Fruit fly (Drosophila melanogaster) whole organism, wandering third instar larva: Measurements from ENCODE around the gene CAHbeta.
A peak's percentile ranks its signal among the peaks of the same experiment; 100 is the strongest.

Experiments
- Dfd ChIP-seq: fragments of >200 bp; optimal IDR thresholded peaks from 2 replicates; lab custom pipeline; 2017; ENCODE audit warnings: missing biosample characterization, missing genetic modification characterization
- Jra ChIP-seq: sonication (Bioruptor generic); optimal IDR thresholded peaks from 2 replicates; lab custom pipeline; 2016; ENCODE audit warnings: missing biosample characterization, missing genetic modification characterization
- Vsx2 ChIP-seq: fragments of 200-300, 225-300 bp; sonication (Bioruptor generic); optimal IDR thresholded peaks from 2 replicates; lab custom pipeline; 2018; ENCODE audit warnings: missing biosample characterization, missing genetic modification characterization; ENCODE audit not compliant: partially characterized antibody
- dl ChIP-seq, 2 experiments: fragments of 175-275, 200-275 bp in 1 of 2; fragments of 200-275 bp in 1 of 2; sonication (Bioruptor generic); optimal IDR thresholded peaks; lab custom pipeline; 2018; ENCODE audit warnings: mild to moderate bottlenecking in 2 of 2, missing biosample characterization in 2 of 2, missing genetic modification characterization in 2 of 2, moderate library complexity in 2 of 2; ENCODE audit not compliant: partially characterized antibody in 2 of 2, insufficient read depth in 1 of 2
- foxo ChIP-seq, 2 experiments: fragments of 200-800 bp; sonication (Bioruptor generic); optimal IDR thresholded peaks; 2 replicates in 1 of 2; 3 replicates in 1 of 2; lab custom pipeline; 2016 to 2017; ENCODE audit warnings: missing biosample characterization in 2 of 2, missing genetic modification characterization in 2 of 2
- fru ChIP-seq: fragments of 200-800 bp; sonication (Bioruptor generic); optimal IDR thresholded peaks from 3 replicates; lab custom pipeline; 2016; ENCODE audit warnings: missing biosample characterization, mild to moderate bottlenecking, missing genetic modification characterization
- h ChIP-seq: fragments of 200-800 bp; sonication (Bioruptor generic); optimal IDR thresholded peaks from 3 replicates; lab custom pipeline; 2016; ENCODE audit warnings: missing biosample characterization, mild to moderate bottlenecking, missing genetic modification characterization
- lola ChIP-seq: fragments of >200 bp; optimal IDR thresholded peaks from 2 replicates; lab custom pipeline; 2017; ENCODE audit warnings: missing biosample characterization, missing genetic modification characterization
- pan ChIP-seq: fragments of >200 bp; optimal IDR thresholded peaks from 2 replicates; lab custom pipeline; 2017

dm6 chr3R:8932741-8933140 is 47.9 kb upstream of the CAHbeta start:
- no peak for TF ChIP-seq foxo (GFP tag; optimal IDR thresholded peaks at IDR 0.05; lab: Kevin White, UChicago)
- TF ChIP-seq Dfd (GFP tag; lab: Kevin White, UChicago): no peak
- peak; percentile 15 for TF ChIP-seq h (GFP tag; lab: Kevin White, UChicago)
- no peak for TF ChIP-seq lola (GFP tag; lab: Kevin White, UChicago)
- no peak for TF ChIP-seq Vsx2 (GFP tag; lab: Kevin White, UChicago)
- no peak for TF ChIP-seq Jra (GFP tag; lab: Kevin White, UChicago)
- no peak for TF ChIP-seq pan (lab: Kevin White, UChicago)
- no peak for TF ChIP-seq fru (GFP tag; lab: Kevin White, UChicago)
- no peak for TF ChIP-seq dl (GFP tag; optimal IDR thresholded peaks at IDR 0.05; lab: Kevin White, UChicago; ENCODE audit: insufficient read depth in 1 of 2, partially characterized antibody in 2 of 2)
